Worm (Caenorhabditis elegans): ENCODE data around the gene dgk-2.

The dgk-2 gene

ce11 chrX:4457853-4458322, 46.3 kb downstream of the dgk-2 start, which contains the start of gene aps-2 (continued):
- TF ChIP-seq nhr-232 (tag; optimal IDR thresholded peaks at IDR 0.05) (no peak), ceh-30 (tag; optimal IDR thresholded peaks at IDR 0.05) (no peak), fax-1 (tag; optimal IDR thresholded peaks at IDR 0.05) (no peak), unc-86 (tag; optimal IDR thresholded peaks at IDR 0.05) (no peak), unc-55 (GFP tag; optimal IDR thresholded peaks at IDR 0.05) (peak; percentile 41), madf-2 (tag; optimal IDR thresholded peaks at IDR 0.05) (no peak), hlh-6 (tag; optimal IDR thresholded peaks at IDR 0.05) (no peak), tbx-7 (tag; optimal IDR thresholded peaks at IDR 0.05) (no peak), hlh-15 (tag; optimal IDR thresholded peaks at IDR 0.05) (no peak), elt-2 (tag; optimal IDR thresholded peaks at IDR 0.05) (peak; percentile 55), ceh-48 (tag; optimal IDR thresholded peaks at IDR 0.05) (peak; percentile 100), ceh-18 (tag; optimal IDR thresholded peaks at IDR 0.05) (peak; percentile 4), ceh-6 (GFP tag; optimal IDR thresholded peaks at IDR 0.05) (no peak), eyg-1 (tag; optimal IDR thresholded peaks at IDR 0.05) (no peak), dve-1 (tag; optimal IDR thresholded peaks at IDR 0.05) (no peak), hlh-8 (tag; optimal IDR thresholded peaks at IDR 0.05) (no peak), ceh-31 (tag; optimal IDR thresholded peaks at IDR 0.05) (peak; percentile 73), ahr-1 (tag; optimal IDR thresholded peaks at IDR 0.05) (no peak), nhr-11 (tag; optimal IDR thresholded peaks at IDR 0.05) (no peak), hlh-13 (GFP tag; optimal IDR thresholded peaks at IDR 0.05) (no peak), npax-4 (tag; optimal IDR thresholded peaks at IDR 0.05) (no peak), sox-2 (GFP tag; IDR thresholded peaks at IDR 0.05) (no peak), zip-5 (tag; optimal IDR thresholded peaks at IDR 0.05) (no peak), fkh-6 (tag; optimal IDR thresholded peaks at IDR 0.05) (no peak), fkh-10 (GFP tag; optimal IDR thresholded peaks at IDR 0.05) (no peak)

- TF ChIP-seq npax-4 (tag; optimal IDR thresholded peaks at IDR 0.05) (no peak), zip-5 (tag; optimal IDR thresholded peaks at IDR 0.05) (no peak), sdc-2 (tag; optimal IDR thresholded peaks at IDR 0.05) (no peak), gmeb-2 (tag; optimal IDR thresholded peaks at IDR 0.05) (no peak), ceh-19 (GFP tag; optimal IDR thresholded peaks at IDR 0.05) (no peak), pax-1 (tag; optimal IDR thresholded peaks at IDR 0.05) (no peak), Y22D7AL.16 (tag; optimal IDR thresholded peaks at IDR 0.05) (no peak)
These were observed 50.4 kb downstream of the dgk-2 start, which contains the start of gene F02E8.4 for ce11 chrX:4453820-4454219. F02E8.4 (plus strand) TSS chrX:4454120.

- TF ChIP-seq ceh-2 (tag; optimal IDR thresholded peaks at IDR 0.05) (no peak), T23F11.4 (GFP tag; optimal IDR thresholded peaks at IDR 0.05) (no peak), pha-4 (tag; optimal IDR thresholded peaks at IDR 0.05) (no peak), hlh-15 (tag; optimal IDR thresholded peaks at IDR 0.05) (no peak), lim-6 (tag; optimal IDR thresholded peaks at IDR 0.05) (no peak), ztf-16 (tag; optimal IDR thresholded peaks at IDR 0.05) (no peak), C38D4.7 (GFP tag; optimal IDR thresholded peaks at IDR 0.05) (no peak), sdc-2 (tag; optimal IDR thresholded peaks at IDR 0.05) (no peak), dve-1 (tag; optimal IDR thresholded peaks at IDR 0.05) (no peak), ref-2 (tag; optimal IDR thresholded peaks at IDR 0.05) (no peak), fkh-6 (tag; optimal IDR thresholded peaks at IDR 0.05) (no peak), ama-1 (optimal IDR thresholded peaks at IDR 0.05) (no peak), nhr-11 (tag; optimal IDR thresholded peaks at IDR 0.05) (no peak), lin-11 (tag; optimal IDR thresholded peaks at IDR 0.05) (no peak), gmeb-2 (tag; optimal IDR thresholded peaks at IDR 0.05) (no peak), tbx-7 (tag; optimal IDR thresholded peaks at IDR 0.05) (no peak), C08G9.2 (tag; optimal IDR thresholded peaks at IDR 0.05) (no peak), elt-4 (tag; optimal IDR thresholded peaks at IDR 0.05) (no peak)
These were observed 51.1 kb downstream of the dgk-2 start for ce11 chrX:4453101-4453500.
